Fruit fly (Drosophila melanogaster): ENCODE results near the gene Nup205.

The Nup205 gene

DNA sequence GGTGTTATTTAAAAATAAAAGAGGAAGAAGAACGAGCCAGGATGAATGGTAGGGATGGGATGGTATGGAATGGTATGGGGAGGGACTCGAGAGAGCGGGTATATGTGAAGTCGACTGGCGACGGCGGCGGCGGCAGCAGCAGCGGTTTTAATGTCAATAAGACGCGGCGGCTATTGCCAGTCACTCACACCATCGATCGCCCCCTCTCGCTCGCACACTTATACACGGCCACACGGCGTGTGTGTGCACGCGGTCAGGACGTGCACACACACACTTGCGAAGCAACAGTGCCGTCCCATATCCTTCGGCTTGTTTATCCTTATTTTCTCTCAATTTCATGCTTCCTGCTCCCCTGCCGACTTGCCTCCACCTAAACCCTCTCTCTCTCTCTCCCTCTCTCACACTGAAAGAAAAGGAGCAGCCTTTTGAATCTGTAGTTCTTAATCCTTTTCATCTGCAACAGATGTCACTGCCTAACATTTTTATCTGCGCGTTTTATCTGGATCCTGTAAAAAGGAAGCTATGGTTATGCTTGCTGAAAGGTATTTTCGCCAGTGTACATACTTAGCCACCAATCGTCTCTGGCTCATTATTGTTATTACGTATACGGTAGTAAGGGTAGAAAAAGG, 37.2 kb downstream of the Nup205 start (continued):
- peak; percentile 58 for TF ChIP-seq CG15011 (GFP tag; optimal IDR thresholded peaks at IDR 0.05)
- no peak for TF ChIP-seq CG16813 (GFP tag; IDR thresholded peaks at IDR 0.05; ENCODE audit: partially characterized antibody)
- TF ChIP-seq ssp (GFP tag; IDR thresholded peaks at IDR 0.05) = peak; percentile 63
- peak; percentile 98 for TF ChIP-seq Med (GFP tag)
- peak; percentile 45 for TF ChIP-seq Max (GFP tag; optimal IDR thresholded peaks at IDR 0.05)
- TF ChIP-seq unc-4 (GFP tag; IDR thresholded peaks at IDR 0.05; ENCODE audit: partially characterized antibody) = no peak
- peak; percentile 77 for TF ChIP-seq schlank (tag; optimal IDR thresholded peaks at IDR 0.05)
- peak; percentile 81 for TF ChIP-seq CG16863 (GFP tag; optimal IDR thresholded peaks at IDR 0.05)
- TF ChIP-seq caup (GFP tag; optimal IDR thresholded peaks at IDR 0.05; ENCODE audit: severe bottlenecking) = peak; percentile 84
- TF ChIP-seq cwo (GFP tag; optimal IDR thresholded peaks at IDR 0.05) = peak; percentile 66
- TF ChIP-seq CrebB (tag; optimal IDR thresholded peaks at IDR 0.05) = peak; percentile 69
- TF ChIP-seq CG11085 (GFP tag; IDR thresholded peaks at IDR 0.05) = peak; percentile 72
- TF ChIP-seq ftz-f1 (GFP tag; optimal IDR thresholded peaks at IDR 0.05) = no peak
- peak; percentile 69 for TF ChIP-seq NK7.1 (GFP tag; optimal IDR thresholded peaks at IDR 0.05)
- TF ChIP-seq lola (GFP tag; optimal IDR thresholded peaks at IDR 0.05) = peak in 1 of 3 experiments; percentile 85
- TF ChIP-seq br (optimal IDR thresholded peaks at IDR 0.05) = no peak
- TF ChIP-seq CG13287 (GFP tag; IDR thresholded peaks at IDR 0.05; ENCODE audit: partially characterized antibody) = no peak
- TF ChIP-seq CG34224 (GFP tag; IDR thresholded peaks at IDR 0.05; ENCODE audit: partially characterized antibody) = no peak
- no peak for TF ChIP-seq HLHmδ (GFP tag; optimal IDR thresholded peaks at IDR 0.05)
- peak; percentile 88 for TF ChIP-seq pum (GFP tag; optimal IDR thresholded peaks at IDR 0.05)
- peak; percentile 87 for TF ChIP-seq HLH54F (GFP tag; optimal IDR thresholded peaks at IDR 0.05)
- peak; percentile 22 for TF ChIP-seq Ets97D (GFP tag; optimal IDR thresholded peaks at IDR 0.05)
- peak; percentile 73 for TF ChIP-seq CG4730 (GFP tag; IDR thresholded peaks at IDR 0.05)
- peak; percentile 8 for TF ChIP-seq fd64A (GFP tag; optimal IDR thresholded peaks at IDR 0.05)
- TF ChIP-seq pita (GFP tag; optimal IDR thresholded peaks at IDR 0.05) = no peak
- TF ChIP-seq shn (GFP tag; optimal IDR thresholded peaks at IDR 0.05) = peak; percentile 86
- TF ChIP-seq wdn (GFP tag; IDR thresholded peaks at IDR 0.05) = peak; percentile 75
- peak; percentile 78 for TF ChIP-seq CG10147 (GFP tag; optimal IDR thresholded peaks at IDR 0.05)
- peak; percentile 77 for TF ChIP-seq Usf (GFP tag; optimal IDR thresholded peaks at IDR 0.05)
- TF ChIP-seq B-H1 (GFP tag; IDR thresholded peaks at IDR 0.05) = peak; percentile 70
- peak; percentile 89 for TF ChIP-seq Hsf (GFP tag; optimal IDR thresholded peaks at IDR 0.05)
- peak; percentile 78 for TF ChIP-seq NFAT (GFP tag; IDR thresholded peaks at IDR 0.05)
- TF ChIP-seq aop (GFP tag; IDR thresholded peaks at IDR 0.05) = 0 out of 2 replicates have a peak, but pooled peaks have one; percentile 55
- peak; percentile 75 for TF ChIP-seq CG6272 (GFP tag; IDR thresholded peaks at IDR 0.05)
- no peak for TF ChIP-seq grn (GFP tag; optimal IDR thresholded peaks at IDR 0.05)
- TF ChIP-seq sisA (GFP tag; IDR thresholded peaks at IDR 0.05) = peak; percentile 85
- TF ChIP-seq CG9876 (GFP tag; optimal IDR thresholded peaks at IDR 0.05) = peak; percentile 87
- no peak for TF ChIP-seq Sin3A (optimal IDR thresholded peaks at IDR 0.05)
- peak; percentile 31 for TF ChIP-seq stwl (tag; optimal IDR thresholded peaks at IDR 0.05)
- TF ChIP-seq fru (optimal IDR thresholded peaks at IDR 0.05) = no peak
- peak; percentile 2 for TF ChIP-seq ab (GFP tag; optimal IDR thresholded peaks at IDR 0.05)
- peak; percentile 81 for TF ChIP-seq Dip3 (GFP tag; optimal IDR thresholded peaks at IDR 0.05)
- TF ChIP-seq CG9797 (GFP tag; optimal IDR thresholded peaks at IDR 0.05) = no peak
- no peak; the same call in 1 of the 2 replicates for TF ChIP-seq dati (GFP tag; IDR thresholded peaks at IDR 0.05)
- TF ChIP-seq CG30403 (GFP tag; optimal IDR thresholded peaks at IDR 0.05) = peak; percentile 84
- TF ChIP-seq fd3F (GFP tag; optimal IDR thresholded peaks at IDR 0.05) = peak; percentile 73
- TF ChIP-seq CG15073 (GFP tag; optimal IDR thresholded peaks at IDR 0.05) = peak; percentile 89
- peak; percentile 84 for TF ChIP-seq CG10979 (tag; optimal IDR thresholded peaks at IDR 0.05)
- peak; percentile 83 for TF ChIP-seq CG10654 (GFP tag; optimal IDR thresholded peaks at IDR 0.05)
- TF ChIP-seq CG2129 (GFP tag; IDR thresholded peaks at IDR 0.05; ENCODE audit: partially characterized antibody) = no peak
- peak; percentile 63 for TF ChIP-seq gcm2 (GFP tag; optimal IDR thresholded peaks at IDR 0.05)

Data from whole organism, embryonic.